Worm (Caenorhabditis elegans) whole organism, L1 larva: Measurements from ENCODE around the gene spe-49.

Experiments
- Y116A8C.19 ChIP-seq: sonication (generic microtip); optimal IDR thresholded peaks from 2 replicates; lab custom pipeline; 2016; ENCODE audit warnings: missing compliant biosample characterization, missing genetic modification characterization, borderline replicate concordance
- egl-27 ChIP-seq, 2 experiments: fragments of 150-350 bp in 1 of 2; sonication (generic microtip); optimal IDR thresholded peaks; 3 replicates each; lab custom pipeline; 2017 to 2018; ENCODE audit warnings: missing biosample characterization in 2 of 2, missing genetic modification characterization in 2 of 2, missing genetic modification reagents in 2 of 2
- fos-1 ChIP-seq: fragments of 150-350 bp; optimal IDR thresholded peaks from 2 replicates; lab custom pipeline; 2014; ENCODE audit warnings: missing biosample characterization, missing genetic modification characterization
- isw-1 ChIP-seq: fragments of 200-800 bp; sonication (Bioruptor generic); IDR thresholded peaks from 2 replicates; pipeline ENCODE4 v1.3.6; 2022; ENCODE audit warnings: missing genetic modification characterization, missing compliant biosample characterization
- lsy-2 ChIP-seq, 2 experiments: fragments of 150-350 bp; optimal IDR thresholded peaks; 2 replicates each; lab custom pipeline; 2014; ENCODE audit warnings: missing biosample characterization in 2 of 2, missing genetic modification characterization in 2 of 2
- nhr-12 ChIP-seq: sonication (generic microtip); optimal IDR thresholded peaks from 2 replicates; lab custom pipeline; 2017; ENCODE audit warnings: missing biosample characterization, missing genetic modification characterization
- nhr-76 ChIP-seq: sonication (generic microtip); optimal IDR thresholded peaks from 2 replicates; lab custom pipeline; 2017; ENCODE audit warnings: missing biosample characterization, missing genetic modification characterization
- nhr-77 ChIP-seq: fragments of 150-350 bp; optimal IDR thresholded peaks from 2 replicates; lab custom pipeline; 2014; ENCODE audit warnings: missing biosample characterization, missing genetic modification characterization
- nhr-84 ChIP-seq: sonication (generic microtip); optimal IDR thresholded peaks from 2 replicates; lab custom pipeline; 2017; ENCODE audit warnings: missing biosample characterization, missing genetic modification characterization
- nhr-90 ChIP-seq: sonication (generic microtip); optimal IDR thresholded peaks from 2 replicates; lab custom pipeline; 2016; ENCODE audit warnings: mild to moderate bottlenecking, missing genetic modification characterization, missing compliant biosample characterization; ENCODE audit not compliant: poor library complexity
- pax-3 ChIP-seq: fragments of 200-800 bp; sonication (Bioruptor generic); optimal IDR thresholded peaks from 2 replicates; lab custom pipeline; 2018; ENCODE audit warnings: mild to moderate bottlenecking, missing genetic modification characterization, moderate library complexity, missing compliant biosample characterization
- rnt-1 ChIP-seq: sonication (generic microtip); optimal IDR thresholded peaks from 2 replicates; lab custom pipeline; 2016; ENCODE audit warnings: mild to moderate bottlenecking, missing genetic modification characterization, moderate library complexity, missing compliant biosample characterization
- sox-4 ChIP-seq: sonication (generic microtip); optimal IDR thresholded peaks from 2 replicates; lab custom pipeline; 2016; ENCODE audit warnings: missing genetic modification characterization, missing compliant biosample characterization
- swsn-7 ChIP-seq: sonication (generic microtip); optimal IDR thresholded peaks from 2 replicates; lab custom pipeline; 2016; ENCODE audit warnings: missing genetic modification characterization, missing compliant biosample characterization
- unc-62 ChIP-seq: fragments of 150-350 bp; optimal IDR thresholded peaks from 2 replicates; lab custom pipeline; 2014; ENCODE audit warnings: missing biosample characterization, missing genetic modification reagents, missing genetic modification characterization
- zag-1 ChIP-seq: fragments of 150-350 bp; optimal IDR thresholded peaks from 2 replicates; lab custom pipeline; 2014; ENCODE audit warnings: missing biosample characterization, missing genetic modification characterization
- ztf-4 ChIP-seq: fragments of 150-350 bp; optimal IDR thresholded peaks from 2 replicates; lab custom pipeline; 2014; ENCODE audit warnings: missing biosample characterization, missing genetic modification characterization

spe-49 gene

ce11 chrV:6326394-6326793 lies 45.2 kb downstream of the spe-49 start:
- peak; percentile 13 for TF ChIP-seq nhr-90 (tag; lab: Kevin White, UChicago)
- TF ChIP-seq nhr-84 (tag; lab: Kevin White, UChicago) = no peak

ce11 chrV:6326980-6327379 lies 45.8 kb downstream of the spe-49 start, which contains the start of gene fbxa-202:
fbxa-202 (plus strand) TSS chrV:6327280.
- no peak for TF ChIP-seq nhr-76 (tag; lab: Kevin White, UChicago)
- no peak for TF ChIP-seq isw-1 (GFP tag; lab: Robert Waterston, UW)

- TF ChIP-seq nhr-77 (tag; lab: Kevin White, UChicago) (no peak), unc-62 (no peak), lsy-2 (tag; optimal IDR thresholded peaks at IDR 0.05; lab: Kevin White, UChicago) (no peak), sox-4 (tag; lab: Kevin White, UChicago) (no peak), egl-27 (tag; optimal IDR thresholded peaks at IDR 0.05; lab: Kevin White, UChicago) (no peak), swsn-7 (tag; lab: Kevin White, UChicago) (no peak)
These were observed 47.7 kb downstream of the spe-49 start, which contains the start of gene T28C12.2 for ce11 chrV:6328897-6329296. T28C12.2 (plus strand) TSS chrV:6329197.

ce11 chrV:6331607-6332006 lies 50.4 kb downstream of the spe-49 start, which contains the start of gene T28C12.1:
T28C12.1 (plus strand) TSS chrV:6331907.
- TF ChIP-seq pax-3 = no peak
- no peak for TF ChIP-seq Y116A8C.19 (tag; lab: Kevin White, UChicago)
- TF ChIP-seq egl-27 (tag; optimal IDR thresholded peaks at IDR 0.05; lab: Kevin White, UChicago) = no peak
- TF ChIP-seq isw-1 (GFP tag; lab: Robert Waterston, UW) = no peak
- no peak for TF ChIP-seq zag-1 (tag; lab: Kevin White, UChicago)
- no peak for TF ChIP-seq nhr-12
- TF ChIP-seq rnt-1 = no peak
- no peak for TF ChIP-seq fos-1 (tag; lab: Kevin White, UChicago)
- TF ChIP-seq ztf-4 = no peak
- TF ChIP-seq, all 84 proteins: peak for 0
